Worm (Caenorhabditis elegans) whole organism, L2 larva: ENCODE results near the gene F32D8.15.

Experiments
- C34F6.9 ChIP-seq: fragments of 150-350 bp; optimal IDR thresholded peaks from 2 replicates; lab custom pipeline; 2014; ENCODE audit warnings: missing biosample characterization, missing genetic modification characterization
- alr-1 ChIP-seq: fragments of 150-350 bp; optimal IDR thresholded peaks from 2 replicates; lab custom pipeline; 2014; ENCODE audit warnings: missing biosample characterization, missing genetic modification characterization
- ama-1 ChIP-seq: fragments of 150-350 bp; optimal IDR thresholded peaks from 2 replicates; lab custom pipeline; 2018; ENCODE audit warnings: inconsistent platforms
- dmd-4 ChIP-seq: sonication (generic microtip); optimal IDR thresholded peaks from 2 replicates; lab custom pipeline; 2017; ENCODE audit warnings: missing biosample characterization, missing genetic modification characterization
- lsy-2 ChIP-seq, 2 experiments: fragments of 150-350 bp in 1 of 2; sonication (generic microtip) in 1 of 2; optimal IDR thresholded peaks; 2 replicates each; lab custom pipeline; 2014 to 2017; ENCODE audit warnings: missing biosample characterization in 2 of 2, missing genetic modification characterization in 2 of 2
- nhr-12 ChIP-seq: fragments of 150-350 bp; optimal IDR thresholded peaks from 2 replicates; lab custom pipeline; 2014; ENCODE audit warnings: missing biosample characterization, missing genetic modification characterization
- nhr-129 ChIP-seq: fragments of 150-350 bp; optimal IDR thresholded peaks from 2 replicates; lab custom pipeline; 2014; ENCODE audit warnings: missing biosample characterization, missing genetic modification characterization
- nhr-23 ChIP-seq: fragments of 150-350 bp; optimal IDR thresholded peaks from 2 replicates; lab custom pipeline; 2014; ENCODE audit warnings: missing biosample characterization, missing genetic modification reagents, missing genetic modification characterization
- ztf-11 ChIP-seq: sonication (generic microtip); optimal IDR thresholded peaks from 2 replicates; lab custom pipeline; 2017; ENCODE audit warnings: missing biosample characterization, missing genetic modification characterization

DNA sequence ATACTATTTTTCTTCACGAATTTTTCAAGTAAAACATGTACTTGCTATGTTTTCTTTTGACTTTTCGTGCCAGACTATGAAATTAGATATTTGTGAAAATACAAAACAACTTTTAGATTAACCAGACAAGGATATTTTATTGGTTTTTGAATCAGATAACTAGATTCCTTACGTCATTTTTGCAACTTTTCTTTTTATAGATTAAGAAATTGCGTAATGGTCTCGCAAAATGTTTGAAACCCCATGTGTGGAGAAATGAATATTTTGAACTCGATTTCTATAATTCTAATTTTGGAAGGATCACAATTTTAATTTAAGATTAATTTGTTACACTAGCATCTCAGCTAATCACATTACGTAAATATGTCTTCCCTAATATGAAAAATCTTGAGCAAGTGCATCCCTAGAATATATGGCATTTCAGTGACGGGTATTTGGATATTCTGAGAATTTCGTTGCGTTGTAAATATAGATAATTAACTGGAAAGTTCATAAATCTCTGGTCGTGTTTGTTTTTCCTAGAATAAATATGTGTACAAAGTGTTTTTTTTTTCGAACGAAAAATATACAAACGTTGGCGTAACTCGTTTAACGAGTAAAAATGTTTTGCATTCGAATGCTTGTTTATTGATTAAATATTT, 41.3 kb upstream of the F32D8.15 start:
- TF ChIP-seq nhr-12 (tag; lab: Kevin White, UChicago), result no peak
- TF ChIP-seq nhr-129 (tag; lab: Kevin White, UChicago), result no peak
- TF ChIP-seq ama-1 (lab: Kevin White, UChicago), result no peak
- TF ChIP-seq lsy-2 (tag; optimal IDR thresholded peaks at IDR 0.05; lab: Kevin White, UChicago), result no peak
- TF ChIP-seq alr-1, result no peak
- TF ChIP-seq C34F6.9 (tag; lab: Kevin White, UChicago), result no peak
- TF ChIP-seq ztf-11 (tag; lab: Kevin White, UChicago), result no peak
- no peak for TF ChIP-seq nhr-23 (tag; lab: Kevin White, UChicago)
- no peak for TF ChIP-seq dmd-4 (tag; lab: Kevin White, UChicago)
